Worm (Caenorhabditis elegans) whole organism, L1 larva: ENCODE measurements around the gene F42A9.8.

Experiments
- C16A3.4 ChIP-seq: fragments of 150-350 bp; optimal IDR thresholded peaks from 2 replicates; lab custom pipeline; 2014; ENCODE audit warnings: missing biosample characterization, missing genetic modification characterization
- C34B4.2 ChIP-seq: sonication (generic microtip); optimal IDR thresholded peaks from 2 replicates; lab custom pipeline; 2017; ENCODE audit warnings: mild to moderate bottlenecking, missing genetic modification characterization, missing compliant biosample characterization
- Y116A8C.19 ChIP-seq: sonication (generic microtip); optimal IDR thresholded peaks from 2 replicates; lab custom pipeline; 2016; ENCODE audit warnings: missing compliant biosample characterization, missing genetic modification characterization, borderline replicate concordance
- aha-1 ChIP-seq: fragments of 150-350 bp; optimal IDR thresholded peaks from 2 replicates; lab custom pipeline; 2014; ENCODE audit warnings: missing biosample characterization, missing genetic modification characterization
- aly-2 ChIP-seq: fragments of 150-350 bp; optimal IDR thresholded peaks from 2 replicates; lab custom pipeline; 2014; ENCODE audit warnings: missing biosample characterization, missing genetic modification characterization
- blmp-1 ChIP-seq: fragments of 150-350 bp; optimal IDR thresholded peaks from 2 replicates; lab custom pipeline; 2014; ENCODE audit warnings: missing biosample characterization, missing genetic modification characterization
- ceh-63 ChIP-seq: fragments of 200-800 bp; sonication (Bioruptor generic); optimal IDR thresholded peaks from 2 replicates; lab custom pipeline; 2018; ENCODE audit warnings: mild to moderate bottlenecking, missing genetic modification characterization, missing compliant biosample characterization
- ceh-8 ChIP-seq: fragments of 200-800 bp; sonication (Bioruptor generic); optimal IDR thresholded peaks from 2 replicates; lab custom pipeline; 2018; ENCODE audit warnings: mild to moderate bottlenecking, missing genetic modification characterization, moderate library complexity, missing compliant biosample characterization
- ceh-82 ChIP-seq, 3 experiments: fragments of 150-350 bp in 1 of 3; sonication (generic microtip) in 2 of 3; optimal IDR thresholded peaks; 2 replicates each; lab custom pipeline; 2014 to 2017; ENCODE audit warnings: missing biosample characterization in 3 of 3, missing genetic modification characterization in 3 of 3
- dpl-1 ChIP-seq, 3 experiments: fragments of 150-350 bp in 2 of 3; sonication (generic microtip) in 1 of 3; optimal IDR thresholded peaks; 2 replicates each; lab custom pipeline; 2014 to 2017; ENCODE audit warnings: missing biosample characterization in 3 of 3, missing genetic modification characterization in 3 of 3, missing genetic modification reagents in 3 of 3
- efl-1 ChIP-seq, 4 experiments: fragments of 150-350 bp; optimal IDR thresholded peaks in 3 of 4; peaks in 1 of 4; 1 replicate in 1 of 4; 2 replicates in 3 of 4; lab custom pipeline; 2014; ENCODE audit warnings: missing biosample characterization in 2 of 4, missing genetic modification characterization in 2 of 4, missing genetic modification reagents in 2 of 4
- egl-13 ChIP-seq: sonication (generic microtip); optimal IDR thresholded peaks from 2 replicates; lab custom pipeline; 2016; ENCODE audit warnings: missing genotype, missing genetic modification reagents, missing genetic modification characterization, missing compliant biosample characterization
- egl-27 ChIP-seq, 2 experiments: fragments of 150-350 bp in 1 of 2; sonication (generic microtip); optimal IDR thresholded peaks; 3 replicates each; lab custom pipeline; 2017 to 2018; ENCODE audit warnings: missing biosample characterization in 2 of 2, missing genetic modification characterization in 2 of 2, missing genetic modification reagents in 2 of 2
- elt-2 ChIP-seq: sonication (generic microtip); optimal IDR thresholded peaks from 2 replicates; lab custom pipeline; 2016; ENCODE audit warnings: missing genetic modification characterization, mild to moderate bottlenecking, inconsistent platforms, missing compliant biosample characterization, missing genetic modification reagents
- elt-3 ChIP-seq, 6 experiments: fragments of 150-350 bp in 1 of 6; sonication (generic microtip); optimal IDR thresholded peaks; 2 replicates each; lab custom pipeline; 2017 to 2018; ENCODE audit warnings: missing biosample characterization in 6 of 6, missing genetic modification characterization in 6 of 6, inconsistent platforms in 1 of 6
- fkh-10 ChIP-seq: sonication (generic microtip); optimal IDR thresholded peaks from 2 replicates; lab custom pipeline; 2017; ENCODE audit warnings: missing biosample characterization, missing genetic modification reagents, missing genetic modification characterization
- fkh-8 ChIP-seq: sonication (generic microtip); optimal IDR thresholded peaks from 2 replicates; lab custom pipeline; 2016; ENCODE audit warnings: mild to moderate bottlenecking, missing genetic modification characterization, missing compliant biosample characterization
- fos-1 ChIP-seq: fragments of 150-350 bp; optimal IDR thresholded peaks from 2 replicates; lab custom pipeline; 2014; ENCODE audit warnings: missing biosample characterization, missing genetic modification characterization
- grh-1 ChIP-seq: fragments of 200-800 bp; sonication (Bioruptor generic); IDR thresholded peaks from 2 replicates; pipeline ENCODE4 v1.3.6; 2022; ENCODE audit warnings: missing genetic modification reagents, missing genetic modification characterization, missing compliant biosample characterization
- hlh-17 ChIP-seq: fragments of 200-800 bp; sonication (Bioruptor generic); optimal IDR thresholded peaks from 2 replicates; lab custom pipeline; 2018; ENCODE audit warnings: missing genetic modification characterization, mild to moderate bottlenecking, missing compliant biosample characterization, moderate library complexity, borderline replicate concordance
- irx-1 ChIP-seq: sonication (generic microtip); optimal IDR thresholded peaks from 2 replicates; lab custom pipeline; 2016; ENCODE audit warnings: missing genetic modification characterization, missing compliant biosample characterization
- isw-1 ChIP-seq: fragments of 200-800 bp; sonication (Bioruptor generic); IDR thresholded peaks from 2 replicates; pipeline ENCODE4 v1.3.6; 2022; ENCODE audit warnings: missing genetic modification characterization, missing compliant biosample characterization
- jun-1 ChIP-seq: fragments of 150-350 bp; optimal IDR thresholded peaks from 2 replicates; lab custom pipeline; 2014; ENCODE audit warnings: missing biosample characterization, missing genetic modification reagents, missing genetic modification characterization
- lin-13 ChIP-seq: fragments of 150-350 bp; optimal IDR thresholded peaks from 2 replicates; lab custom pipeline; 2014; ENCODE audit warnings: missing biosample characterization, missing genetic modification reagents, missing genetic modification characterization
- lin-14 ChIP-seq: fragments of 200-800 bp; sonication (Bioruptor generic); optimal IDR thresholded peaks from 2 replicates; lab custom pipeline; 2018; ENCODE audit warnings: mild to moderate bottlenecking, missing genetic modification characterization, moderate library complexity, missing compliant biosample characterization
- lin-35 ChIP-seq, 2 experiments: fragments of 150-350 bp; optimal IDR thresholded peaks; 2 replicates each; lab custom pipeline; 2014; ENCODE audit warnings: missing biosample characterization in 2 of 2, missing genetic modification characterization in 2 of 2, missing genetic modification reagents in 2 of 2
- lir-3 ChIP-seq: sonication (generic microtip); optimal IDR thresholded peaks from 2 replicates; lab custom pipeline; 2016; ENCODE audit warnings: mild to moderate bottlenecking, missing genetic modification characterization, moderate library complexity, missing compliant biosample characterization; ENCODE audit not compliant: poor library complexity
- lsy-2 ChIP-seq, 2 experiments: fragments of 150-350 bp; optimal IDR thresholded peaks; 2 replicates each; lab custom pipeline; 2014; ENCODE audit warnings: missing biosample characterization in 2 of 2, missing genetic modification characterization in 2 of 2
- mab-9 ChIP-seq: fragments of 200-800 bp; sonication (Bioruptor generic); IDR thresholded peaks from 2 replicates; pipeline ENCODE4 v1.3.6; 2022; ENCODE audit warnings: missing genetic modification reagents, missing genetic modification characterization, missing compliant biosample characterization
- mep-1 ChIP-seq: fragments of 150-350 bp; optimal IDR thresholded peaks from 2 replicates; lab custom pipeline; 2014; ENCODE audit warnings: missing biosample characterization, missing genetic modification characterization
- nhr-12 ChIP-seq: sonication (generic microtip); optimal IDR thresholded peaks from 2 replicates; lab custom pipeline; 2017; ENCODE audit warnings: missing biosample characterization, missing genetic modification characterization
- nhr-20 ChIP-seq: sonication (generic microtip); optimal IDR thresholded peaks from 2 replicates; lab custom pipeline; 2016; ENCODE audit warnings: mild to moderate bottlenecking, missing genetic modification characterization, missing compliant biosample characterization
- nhr-237 ChIP-seq: fragments of 150-350 bp; optimal IDR thresholded peaks from 2 replicates; lab custom pipeline; 2014; ENCODE audit warnings: missing biosample characterization, missing genetic modification characterization
- nhr-28 ChIP-seq: fragments of 150-350 bp; optimal IDR thresholded peaks from 2 replicates; lab custom pipeline; 2014; ENCODE audit warnings: missing biosample characterization, missing genetic modification characterization
- nhr-47 ChIP-seq: sonication (generic microtip); optimal IDR thresholded peaks from 2 replicates; lab custom pipeline; 2016; ENCODE audit warnings: mild to moderate bottlenecking, missing genetic modification characterization, moderate library complexity, missing compliant biosample characterization
- nhr-71 ChIP-seq: sonication (generic microtip); optimal IDR thresholded peaks from 2 replicates; lab custom pipeline; 2016; ENCODE audit warnings: mild to moderate bottlenecking, missing genetic modification characterization, moderate library complexity, missing compliant biosample characterization
- nhr-85 ChIP-seq: sonication (generic microtip); peaks from one replicate; lab custom pipeline; 2016; ENCODE audit warnings: missing genetic modification characterization, inconsistent platforms, missing compliant biosample characterization
- pqm-1 ChIP-seq: sonication (generic microtip); optimal IDR thresholded peaks from 3 replicates; lab custom pipeline; 2017; ENCODE audit warnings: missing biosample characterization, missing genetic modification characterization
- rnt-1 ChIP-seq: sonication (generic microtip); optimal IDR thresholded peaks from 2 replicates; lab custom pipeline; 2016; ENCODE audit warnings: mild to moderate bottlenecking, missing genetic modification characterization, moderate library complexity, missing compliant biosample characterization
- snu-23 ChIP-seq: sonication (generic microtip); optimal IDR thresholded peaks from 2 replicates; lab custom pipeline; 2016; ENCODE audit warnings: missing genetic modification characterization, missing compliant biosample characterization
- sox-4 ChIP-seq: sonication (generic microtip); optimal IDR thresholded peaks from 2 replicates; lab custom pipeline; 2016; ENCODE audit warnings: missing genetic modification characterization, missing compliant biosample characterization
- swsn-7 ChIP-seq: sonication (generic microtip); optimal IDR thresholded peaks from 2 replicates; lab custom pipeline; 2016; ENCODE audit warnings: missing genetic modification characterization, missing compliant biosample characterization
- tbx-2 ChIP-seq: sonication (generic microtip); optimal IDR thresholded peaks from 2 replicates; lab custom pipeline; 2016; ENCODE audit warnings: missing genetic modification characterization, missing compliant biosample characterization
- tlp-1 ChIP-seq: fragments of 150-350 bp; optimal IDR thresholded peaks from 2 replicates; lab custom pipeline; 2014; ENCODE audit warnings: missing biosample characterization, missing genetic modification characterization
- xbp-1 ChIP-seq: sonication (generic microtip); optimal IDR thresholded peaks from 2 replicates; lab custom pipeline; 2016; ENCODE audit warnings: missing genetic modification characterization, missing compliant biosample characterization
- zip-4 ChIP-seq: fragments of 200-800 bp; sonication (Bioruptor generic); optimal IDR thresholded peaks from 2 replicates; lab custom pipeline; 2018; ENCODE audit warnings: mild to moderate bottlenecking, missing genetic modification characterization, moderate library complexity, missing compliant biosample characterization
- ztf-4 ChIP-seq: fragments of 150-350 bp; optimal IDR thresholded peaks from 2 replicates; lab custom pipeline; 2014; ENCODE audit warnings: missing biosample characterization, missing genetic modification characterization

The F42A9.8 gene

DNA sequence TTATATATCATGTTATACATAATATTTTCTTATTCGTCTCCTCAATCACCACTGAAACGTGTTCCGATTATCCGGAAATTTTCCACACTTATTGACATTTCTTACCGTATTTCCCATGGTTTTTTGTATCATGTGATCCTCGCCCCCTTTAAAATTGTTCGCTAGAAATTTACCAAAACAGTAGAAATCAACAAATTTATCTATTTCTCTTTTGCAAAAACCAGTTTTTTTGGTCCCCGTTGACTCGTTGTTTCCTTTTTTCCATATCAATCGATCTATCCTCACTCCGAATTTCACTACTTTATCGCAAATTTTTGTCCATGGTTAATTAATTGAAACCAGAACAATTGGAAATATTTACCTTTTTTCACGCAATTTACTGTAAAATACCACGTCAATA is 7.1 kb upstream of the F42A9.8 start:
- TF ChIP-seq C16A3.4 (tag; lab: Kevin White, UChicago) (no peak), swsn-7 (tag; lab: Kevin White, UChicago) (no peak), C34B4.2 (tag; lab: Kevin White, UChicago) (no peak), nhr-85 (tag; lab: Kevin White, UChicago) (peak; percentile 70), ceh-63 (GFP tag; lab: Kevin White, UChicago) (no peak), grh-1 (GFP tag; lab: Robert Waterston, UW) (no peak), elt-3 (tag; optimal IDR thresholded peaks at IDR 0.05; lab: Kevin White, UChicago) (peak in 1 of 6 experiments; percentile 55), egl-13 (tag; lab: Kevin White, UChicago) (no peak), dpl-1 (GFP tag; optimal IDR thresholded peaks at IDR 0.05; lab: Kevin White, UChicago) (no peak), lin-14 (GFP tag; lab: Kevin White, UChicago) (no peak), nhr-12 (no peak), nhr-28 (tag; lab: Kevin White, UChicago) (no peak), efl-1 (optimal IDR thresholded peaks at IDR 0.05; lab: Kevin White, UChicago) (no peak), efl-1 (GFP tag; optimal IDR thresholded peaks at IDR 0.05 in 1 of 2; lab: Kevin White, UChicago) (no peak), mab-9 (GFP tag; lab: Robert Waterston, UW) (no peak), isw-1 (no peak), aly-2 (no peak), ceh-8 (GFP tag; lab: Kevin White, UChicago) (no peak), zip-4 (no peak), blmp-1 (tag; lab: Kevin White, UChicago) (peak; percentile 48), nhr-71 (tag; lab: Kevin White, UChicago) (no peak), sox-4 (tag; lab: Kevin White, UChicago) (no peak), egl-27 (tag; optimal IDR thresholded peaks at IDR 0.05; lab: Kevin White, UChicago) (no peak)
- TF ChIP-seq, all 84 proteins: peak for 3

DNA sequence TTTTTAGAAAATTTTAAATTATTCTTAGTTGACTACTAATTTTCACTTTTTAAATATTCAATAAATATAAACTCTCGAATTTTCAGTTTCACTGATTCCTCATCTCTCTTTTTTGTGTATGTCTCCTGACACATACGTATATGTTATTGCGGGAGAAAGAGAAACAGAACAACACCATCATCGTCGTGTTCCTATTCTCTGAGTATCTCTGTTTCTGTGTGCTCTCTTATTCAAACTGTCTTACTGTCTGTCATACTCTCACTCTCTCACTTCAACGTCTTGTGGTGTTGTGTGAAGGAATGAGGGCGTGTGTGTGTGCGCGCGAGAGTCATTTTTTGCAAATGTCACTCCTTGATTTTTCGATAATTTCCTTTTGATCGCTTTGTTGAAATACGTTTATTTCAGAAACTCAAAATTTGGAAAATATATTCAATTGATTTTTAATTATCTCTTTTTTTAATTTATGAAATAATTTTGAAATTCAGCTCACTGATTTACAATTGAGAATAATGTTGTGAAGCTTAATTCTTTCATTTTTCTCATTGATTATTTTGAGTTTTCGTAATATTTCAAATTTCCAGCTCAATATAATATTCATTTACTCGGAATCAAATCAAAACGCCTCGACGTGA is 1.6 kb upstream of the F42A9.8 start, which contains the start of gene lin-49:
Gene lin-49 (plus strand): TSS at position 582 of the 632 bp plus-strand sequence.
- TF ChIP-seq egl-13 (tag; lab: Kevin White, UChicago) (peak; percentile 17), snu-23 (peak; percentile 80), lin-14 (GFP tag; lab: Kevin White, UChicago) (peak; percentile 95), elt-3 (tag; optimal IDR thresholded peaks at IDR 0.05; lab: Kevin White, UChicago) (peak in 2 of 6 experiments; percentile 25 to 35), mep-1 (tag; lab: Kevin White, UChicago) (peak; percentile 90), aly-2 (peak; percentile 28), Y116A8C.19 (no peak), nhr-71 (tag; lab: Kevin White, UChicago) (peak; percentile 76), blmp-1 (tag; lab: Kevin White, UChicago) (peak; percentile 86), fkh-10 (GFP tag; lab: Kevin White, UChicago) (no peak), lsy-2 (tag; optimal IDR thresholded peaks at IDR 0.05; lab: Kevin White, UChicago) (peak; percentile 32 to 75), ceh-82 (tag; optimal IDR thresholded peaks at IDR 0.05; lab: Kevin White, UChicago) (peak in 2 of 3 experiments; percentile 31 to 63), tlp-1 (tag; lab: Kevin White, UChicago) (no peak), lin-35 (GFP tag; optimal IDR thresholded peaks at IDR 0.05; lab: Kevin White, UChicago) (peak; percentile 64 to 79), fos-1 (tag; lab: Kevin White, UChicago) (peak; percentile 57), pqm-1 (no peak), lin-13 (GFP tag; lab: Kevin White, UChicago) (peak; percentile 43), nhr-237 (no peak), nhr-20 (tag; lab: Kevin White, UChicago) (peak; percentile 61), ztf-4 (peak; percentile 42), xbp-1 (tag; lab: Kevin White, UChicago) (peak; percentile 46), irx-1 (peak; percentile 1), jun-1 (tag; lab: Kevin White, UChicago) (peak; percentile 9), C16A3.4 (tag; lab: Kevin White, UChicago) (peak; percentile 60), aha-1 (tag; lab: Kevin White, UChicago) (no peak), hlh-17 (GFP tag; lab: Kevin White, UChicago) (no peak), elt-2 (tag; lab: Kevin White, UChicago) (no peak), fkh-8 (peak; percentile 70), swsn-7 (tag; lab: Kevin White, UChicago) (peak; percentile 58), tbx-2 (tag; lab: Kevin White, UChicago) (peak; percentile 42), lir-3 (tag; lab: Kevin White, UChicago) (peak; percentile 49), rnt-1 (tag; lab: Kevin White, UChicago) (peak; percentile 65), nhr-47 (tag; lab: Kevin White, UChicago) (peak; percentile 64), dpl-1 (GFP tag; optimal IDR thresholded peaks at IDR 0.05; lab: Kevin White, UChicago) (peak; percentile 31 to 48 (median 44)), efl-1 (optimal IDR thresholded peaks at IDR 0.05; lab: Kevin White, UChicago) (peak; percentile 66 to 74), efl-1 (GFP tag; optimal IDR thresholded peaks at IDR 0.05 in 1 of 2; lab: Kevin White, UChicago) (peak; percentile 53 to 90)
